Worm (Caenorhabditis elegans): ENCODE results near the gene ceh-57.
A peak's percentile ranks its signal among the peaks of the same experiment; 100 is the strongest.

ce11 chrII:10395303-10395757 is 28.2 kb upstream of the ceh-57 start, which contains the start of gene T09F3.4:
- TF ChIP-seq nhr-77 (tag; optimal IDR thresholded peaks at IDR 0.05) (no peak), skn-1 (tag; optimal IDR thresholded peaks at IDR 0.05) (no peak), zag-1 (tag; optimal IDR thresholded peaks at IDR 0.05) (no peak), ZK546.5 (tag; optimal IDR thresholded peaks at IDR 0.05) (no peak), unc-62 (GFP tag; optimal IDR thresholded peaks at IDR 0.05) (no peak), elt-1 (tag; optimal IDR thresholded peaks at IDR 0.05) (no peak), nhr-11 (tag; optimal IDR thresholded peaks at IDR 0.05) (no peak), nhr-23 (tag; optimal IDR thresholded peaks at IDR 0.05) (peak; percentile 58), ceh-82 (tag; optimal IDR thresholded peaks at IDR 0.05) (no peak)
